Worm (Caenorhabditis elegans): ENCODE measurements around the gene F48F5.6.

ce11 chrV:20410285-20410684 lies 42.7 kb downstream of the F48F5.6 start:
- TF ChIP-seq nhr-76 (tag; optimal IDR thresholded peaks at IDR 0.05), result no peak
- no peak for TF ChIP-seq F16B12.6 (tag; optimal IDR thresholded peaks at IDR 0.05)
- TF ChIP-seq nhr-28 (tag; optimal IDR thresholded peaks at IDR 0.05), result no peak
- TF ChIP-seq pqm-1 (tag; optimal IDR thresholded peaks at IDR 0.05), result no peak
- no peak for TF ChIP-seq ces-1 (GFP tag; optimal IDR thresholded peaks at IDR 0.05)
- no peak for TF ChIP-seq ztf-4 (tag; optimal IDR thresholded peaks at IDR 0.05)
- no peak for TF ChIP-seq ama-1 (optimal IDR thresholded peaks at IDR 0.05)
- TF ChIP-seq jun-1 (tag; optimal IDR thresholded peaks at IDR 0.05), result no peak
- TF ChIP-seq tbx-2 (tag; optimal IDR thresholded peaks at IDR 0.05), result no peak
- no peak for TF ChIP-seq blmp-1 (tag; optimal IDR thresholded peaks at IDR 0.05)

Measured in whole organism, L1 larva.